Fruit fly (Drosophila melanogaster) whole organism, pupa: Measurements from ENCODE around the gene bnl.

Experiments
- CG10348 ChIP-seq: fragments of 200-800 bp; sonication (Bioruptor generic); IDR thresholded peaks from 2 replicates; pipeline ENCODE4 v1.3.6; 2022; ENCODE audit warnings: missing biosample characterization, missing genetic modification characterization
- CG12605 ChIP-seq: fragments of 200-800 bp; sonication (Bioruptor generic); IDR thresholded peaks from 2 replicates; pipeline ENCODE4 v1.3.6; 2022; ENCODE audit warnings: missing biosample characterization, missing genetic modification characterization
- CG13204 ChIP-seq: fragments of 200-800 bp; sonication (Bioruptor generic); optimal IDR thresholded peaks from 2 replicates; lab custom pipeline; 2018; ENCODE audit warnings: missing biosample characterization, mild to moderate bottlenecking, missing genetic modification characterization, moderate library complexity
- CG14655 ChIP-seq: fragments of 200-800 bp; sonication (Bioruptor generic); optimal IDR thresholded peaks from 3 replicates; lab custom pipeline; 2017; ENCODE audit warnings: mild to moderate bottlenecking, missing biosample characterization, missing genetic modification reagents, missing genetic modification characterization
- CG15710 ChIP-seq: fragments of 200-800 bp; sonication (Bioruptor generic); optimal IDR thresholded peaks from 2 replicates; lab custom pipeline; 2018; ENCODE audit warnings: missing biosample characterization, mild to moderate bottlenecking, missing genetic modification characterization, moderate library complexity
- CG32121 ChIP-seq: fragments of 200-800 bp; sonication (Bioruptor generic); IDR thresholded peaks from 2 replicates; pipeline ENCODE4 v1.3.6; 2022; ENCODE audit warnings: missing biosample characterization, missing genetic modification characterization
- CG34367 ChIP-seq: fragments of 200-800 bp; sonication (Bioruptor generic); optimal IDR thresholded peaks from 2 replicates; lab custom pipeline; 2018; ENCODE audit warnings: missing biosample characterization, mild to moderate bottlenecking, missing genetic modification characterization
- D1 ChIP-seq: fragments of 200-800 bp; sonication (Bioruptor generic); optimal IDR thresholded peaks from 2 replicates; lab custom pipeline; 2018; ENCODE audit warnings: missing biosample characterization, mild to moderate bottlenecking, missing genetic modification characterization, moderate library complexity
- EcR ChIP-seq: fragments of 200-800 bp; sonication (Bioruptor generic); optimal IDR thresholded peaks from 3 replicates; lab custom pipeline; 2019; ENCODE audit warnings: missing biosample characterization, missing genetic modification characterization, mild to moderate bottlenecking, moderate library complexity, missing genetic modification reagents
- Pif1A ChIP-seq: fragments of 200-800 bp; sonication (Bioruptor generic); optimal IDR thresholded peaks from 3 replicates; lab custom pipeline; 2016; ENCODE audit warnings: missing biosample characterization, missing genetic modification characterization
- gl ChIP-seq: fragments of 200-800 bp; sonication (Bioruptor generic); optimal IDR thresholded peaks from 2 replicates; lab custom pipeline; 2018; ENCODE audit warnings: missing biosample characterization, mild to moderate bottlenecking, missing genetic modification characterization
- rn ChIP-seq: fragments of 200-800 bp; sonication (Bioruptor generic); IDR thresholded peaks from 2 replicates; pipeline ENCODE4 v1.3.6; 2022; ENCODE audit warnings: missing biosample characterization, missing genetic modification characterization

dm6 chr3R:19824480-19824879 lies 12.1 kb downstream of the bnl start:
- no peak for TF ChIP-seq CG14655 (GFP tag; lab: Kevin White, UChicago)
- TF ChIP-seq CG12605: no peak
- TF ChIP-seq CG15710 (tag; lab: Kevin White, UChicago): no peak
- TF ChIP-seq EcR (GFP tag; lab: Kevin White, UChicago): no peak
- TF ChIP-seq rn (GFP tag; lab: Robert Waterston, UW): no peak
- TF ChIP-seq CG13204 (GFP tag; lab: Kevin White, UChicago): no peak
- TF ChIP-seq Pif1A (GFP tag; lab: Kevin White, UChicago): no peak
- TF ChIP-seq CG10348 (GFP tag; lab: Robert Waterston, UW): no peak
- TF ChIP-seq gl (tag; lab: Kevin White, UChicago): no peak
- no peak for TF ChIP-seq CG34367
- no peak for TF ChIP-seq CG32121
- no peak for TF ChIP-seq D1 (tag; lab: Kevin White, UChicago)
